Worm (Caenorhabditis elegans) whole organism, mixed stage, embryonic: ENCODE data around the gene sri-30.

Experiments used
- M03D4.4 ChIP-seq: sonication (generic microtip); optimal IDR thresholded peaks from 2 replicates; lab custom pipeline; 2017; ENCODE audit warnings: mild to moderate bottlenecking, missing genetic modification characterization, missing compliant biosample characterization
- bed-3 ChIP-seq: fragments of 200-800 bp; sonication (Bioruptor generic); optimal IDR thresholded peaks from 3 replicates; lab custom pipeline; 2018; ENCODE audit warnings: mild to moderate bottlenecking, missing genetic modification characterization, moderate library complexity, missing compliant biosample characterization
- blmp-1 ChIP-seq: fragments of 150-350 bp; optimal IDR thresholded peaks from 2 replicates; lab custom pipeline; 2014; ENCODE audit warnings: missing biosample characterization, missing genetic modification characterization
- ceh-39 ChIP-seq: fragments of 150-350 bp; optimal IDR thresholded peaks from 2 replicates; lab custom pipeline; 2014; ENCODE audit warnings: missing biosample characterization, missing genetic modification characterization
- ceh-43 ChIP-seq: fragments of 200-800 bp; sonication (Bioruptor generic); optimal IDR thresholded peaks from 2 replicates; lab custom pipeline; 2018; ENCODE audit warnings: mild to moderate bottlenecking, missing genetic modification characterization, moderate library complexity, missing compliant biosample characterization
- ceh-83 ChIP-seq: fragments of 200-800 bp; sonication (Bioruptor generic); optimal IDR thresholded peaks from 2 replicates; lab custom pipeline; 2018; ENCODE audit warnings: mild to moderate bottlenecking, missing genetic modification characterization, missing compliant biosample characterization
- ces-1 ChIP-seq: fragments of 150-350 bp; optimal IDR thresholded peaks from 2 replicates; lab custom pipeline; 2014; ENCODE audit warnings: missing biosample characterization, missing genetic modification reagents, missing genetic modification characterization
- cnd-1 ChIP-seq: fragments of 200-800 bp; sonication (Bioruptor generic); optimal IDR thresholded peaks from 2 replicates; lab custom pipeline; 2018; ENCODE audit warnings: mild to moderate bottlenecking, missing genetic modification characterization, missing compliant biosample characterization
- drap-1 ChIP-seq: fragments of 200-800 bp; sonication (Bioruptor generic); optimal IDR thresholded peaks from 3 replicates; lab custom pipeline; 2018; ENCODE audit warnings: mild to moderate bottlenecking, missing genetic modification characterization, missing compliant biosample characterization
- elt-1 ChIP-seq: sonication (generic microtip); optimal IDR thresholded peaks from 2 replicates; lab custom pipeline; 2017; ENCODE audit warnings: missing genetic modification characterization, mild to moderate bottlenecking, missing compliant biosample characterization, antibody characterized with exemption, moderate library complexity, borderline replicate concordance; ENCODE audit not compliant: insufficient read depth
- elt-3 ChIP-seq: fragments of 150-350 bp; optimal IDR thresholded peaks from 2 replicates; lab custom pipeline; 2014; ENCODE audit warnings: missing biosample characterization, missing genetic modification characterization
- flh-1 ChIP-seq: fragments of 200-800 bp; sonication (Bioruptor generic); optimal IDR thresholded peaks from 2 replicates; lab custom pipeline; 2018; ENCODE audit warnings: mild to moderate bottlenecking, missing genetic modification characterization, moderate library complexity, missing compliant biosample characterization
- ham-2 ChIP-seq: fragments of 200-800 bp; sonication (Bioruptor generic); optimal IDR thresholded peaks from 2 replicates; lab custom pipeline; 2018; ENCODE audit warnings: mild to moderate bottlenecking, missing genetic modification characterization, missing compliant biosample characterization
- hlh-1 ChIP-seq: fragments of 150-350 bp; optimal IDR thresholded peaks from 2 replicates; lab custom pipeline; 2014; ENCODE audit warnings: missing biosample characterization, missing genetic modification reagents, missing genetic modification characterization
- lin-13 ChIP-seq: fragments of 150-350 bp; optimal IDR thresholded peaks from 2 replicates; lab custom pipeline; 2014; ENCODE audit warnings: missing biosample characterization, missing genetic modification characterization
- lin-32 ChIP-seq: fragments of 200-800 bp; sonication (Bioruptor generic); optimal IDR thresholded peaks from 2 replicates; lab custom pipeline; 2018; ENCODE audit warnings: mild to moderate bottlenecking, missing genetic modification characterization, missing compliant biosample characterization
- mab-5 ChIP-seq: fragments of 150-350 bp; optimal IDR thresholded peaks from 2 replicates; lab custom pipeline; 2014; ENCODE audit warnings: missing biosample characterization, missing genetic modification characterization
- mep-1 ChIP-seq: fragments of 150-350 bp; optimal IDR thresholded peaks from 2 replicates; lab custom pipeline; 2017; ENCODE audit warnings: missing biosample characterization, missing genetic modification reagents, missing genetic modification characterization, inconsistent platforms
- mls-2 ChIP-seq: sonication (generic microtip); optimal IDR thresholded peaks from 2 replicates; lab custom pipeline; 2016; ENCODE audit warnings: mild to moderate bottlenecking, missing genetic modification characterization, moderate library complexity, missing compliant biosample characterization
- nhr-12 ChIP-seq: fragments of 150-350 bp; optimal IDR thresholded peaks from 2 replicates; lab custom pipeline; 2014; ENCODE audit warnings: missing biosample characterization, missing genetic modification characterization
- nhr-2 ChIP-seq: fragments of 150-350 bp; optimal IDR thresholded peaks from 2 replicates; lab custom pipeline; 2014; ENCODE audit warnings: missing biosample characterization, missing genetic modification characterization
- nhr-237 ChIP-seq: fragments of 150-350 bp; optimal IDR thresholded peaks from 2 replicates; lab custom pipeline; 2014; ENCODE audit warnings: missing biosample characterization, missing genetic modification characterization
- nhr-28 ChIP-seq: fragments of 150-350 bp; optimal IDR thresholded peaks from 2 replicates; lab custom pipeline; 2014; ENCODE audit warnings: missing biosample characterization, missing genetic modification characterization
- pha-4 ChIP-seq: fragments of 150-350 bp; optimal IDR thresholded peaks from 2 replicates; lab custom pipeline; 2018; ENCODE audit warnings: missing biosample characterization, missing genetic modification reagents, missing genetic modification characterization
- sem-2 ChIP-seq: fragments of 200-800 bp; sonication (Bioruptor generic); optimal IDR thresholded peaks from 2 replicates; lab custom pipeline; 2018; ENCODE audit warnings: mild to moderate bottlenecking, missing genetic modification characterization, missing compliant biosample characterization
- snpc-4 ChIP-seq: fragments of 150-350 bp; optimal IDR thresholded peaks from 2 replicates; lab custom pipeline; 2014; ENCODE audit warnings: missing biosample characterization, missing genetic modification characterization
- sptf-1 ChIP-seq: sonication (generic microtip); optimal IDR thresholded peaks from 2 replicates; lab custom pipeline; 2017; ENCODE audit warnings: mild to moderate bottlenecking, missing genetic modification characterization, moderate library complexity, missing compliant biosample characterization
- tbx-8 ChIP-seq: fragments of 200-800 bp; sonication (Bioruptor generic); optimal IDR thresholded peaks from 2 replicates; lab custom pipeline; 2018; ENCODE audit warnings: mild to moderate bottlenecking, missing genetic modification characterization, moderate library complexity, missing compliant biosample characterization
- unc-120 ChIP-seq: sonication (generic microtip); optimal IDR thresholded peaks from 2 replicates; lab custom pipeline; 2017; ENCODE audit warnings: missing genetic modification characterization, missing compliant biosample characterization; ENCODE audit not compliant: poor library complexity, severe bottlenecking
- unc-39 ChIP-seq: fragments of 150-350 bp; optimal IDR thresholded peaks from 2 replicates; lab custom pipeline; 2014; ENCODE audit warnings: missing biosample characterization, missing genetic modification characterization
- unc-62 ChIP-seq: fragments of 150-350 bp; optimal IDR thresholded peaks from 2 replicates; lab custom pipeline; 2014; ENCODE audit warnings: missing biosample characterization, missing genetic modification reagents, missing genetic modification characterization
- zip-8 ChIP-seq: fragments of 150-350 bp; optimal IDR thresholded peaks from 2 replicates; lab custom pipeline; 2014; ENCODE audit warnings: missing biosample characterization, missing genetic modification characterization
- ztf-11 ChIP-seq: fragments of 150-350 bp; optimal IDR thresholded peaks from 2 replicates; lab custom pipeline; 2014; ENCODE audit warnings: missing biosample characterization, missing genetic modification characterization

Gene sri-30

ce11 chrII:3065086-3065485 is 19.1 kb downstream of the sri-30 start:
- TF ChIP-seq zip-8 (tag; lab: Kevin White, UChicago), result no peak
- no peak for TF ChIP-seq mep-1 (tag; lab: Kevin White, UChicago)
- TF ChIP-seq ceh-43 (GFP tag; lab: Kevin White, UChicago), result no peak
- no peak for TF ChIP-seq sem-2
- TF ChIP-seq hlh-1 (tag; lab: Kevin White, UChicago), result no peak
- no peak for TF ChIP-seq flh-1 (GFP tag; lab: Kevin White, UChicago)
- no peak for TF ChIP-seq mab-5 (tag; lab: Kevin White, UChicago)
- TF ChIP-seq elt-3 (tag; lab: Kevin White, UChicago), result no peak
- no peak for TF ChIP-seq tbx-8 (GFP tag; lab: Kevin White, UChicago)
- no peak for TF ChIP-seq bed-3 (GFP tag; lab: Kevin White, UChicago)
- TF ChIP-seq ces-1 (GFP tag; lab: Kevin White, UChicago), result no peak
- no peak for TF ChIP-seq cnd-1 (tag; lab: Kevin White, UChicago)
- TF ChIP-seq sptf-1, result no peak

ce11 chrII:3066401-3066800 is 20.4 kb downstream of the sri-30 start:
- no peak for TF ChIP-seq mab-5 (tag; lab: Kevin White, UChicago)
- TF ChIP-seq nhr-28 (tag; lab: Kevin White, UChicago), result no peak
- TF ChIP-seq tbx-8 (GFP tag; lab: Kevin White, UChicago), result no peak
- TF ChIP-seq nhr-237 (tag; lab: Kevin White, UChicago), result no peak
- no peak for TF ChIP-seq ceh-39
- no peak for TF ChIP-seq ceh-83 (GFP tag; lab: Kevin White, UChicago)
- no peak for TF ChIP-seq nhr-12
- TF ChIP-seq sem-2, result no peak
- TF ChIP-seq pha-4, result no peak

DNA sequence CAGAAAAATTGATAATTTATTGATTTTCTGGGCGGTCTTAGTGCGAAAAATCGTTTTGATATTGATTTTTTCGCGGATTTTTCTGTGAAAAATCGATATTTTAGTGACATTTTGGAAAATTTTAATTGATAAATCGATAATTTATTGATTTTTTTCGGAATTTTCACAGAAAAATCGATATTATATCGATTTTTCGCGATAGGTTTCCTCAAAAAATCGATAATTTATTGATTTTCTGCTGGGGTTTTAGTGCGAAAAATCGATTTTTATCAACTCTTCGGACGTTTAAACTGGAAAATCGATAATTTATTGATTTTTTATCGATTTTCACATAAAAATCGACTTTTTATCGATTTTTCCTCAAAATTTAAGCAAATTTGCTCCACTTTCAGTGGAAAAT is 21.5 kb downstream of the sri-30 start:
- TF ChIP-seq ces-1 (GFP tag; lab: Kevin White, UChicago) (no peak), mep-1 (tag; lab: Kevin White, UChicago) (no peak), ztf-11 (tag; lab: Kevin White, UChicago) (no peak), nhr-2 (tag; lab: Kevin White, UChicago) (no peak), lin-32 (GFP tag; lab: Kevin White, UChicago) (no peak), ham-2 (GFP tag; lab: Kevin White, UChicago) (no peak), mls-2 (tag; lab: Kevin White, UChicago) (no peak)

DNA sequence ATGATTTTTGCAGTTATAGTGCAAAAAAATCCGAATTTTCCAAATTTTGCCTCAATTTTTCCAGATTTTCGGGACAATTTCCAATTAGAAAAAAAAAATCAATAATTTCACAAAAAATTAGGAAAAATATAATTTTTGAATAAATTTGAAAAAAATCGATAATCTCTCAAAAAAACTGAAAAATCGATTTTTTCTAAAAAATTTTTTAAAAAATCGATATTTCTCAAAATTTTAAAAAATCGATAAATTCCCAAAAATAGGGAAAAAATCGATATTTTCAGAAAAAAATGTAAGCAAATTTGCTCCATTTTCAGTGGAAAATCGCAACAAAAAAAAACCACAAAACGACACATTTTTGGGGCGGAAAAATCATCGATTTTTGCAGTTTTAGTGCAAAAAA is 21.9 kb downstream of the sri-30 start:
- TF ChIP-seq ceh-83 (GFP tag; lab: Kevin White, UChicago), result no peak
- TF ChIP-seq elt-1, result no peak
- TF ChIP-seq unc-120 (tag; lab: Kevin White, UChicago), result no peak
- no peak for TF ChIP-seq lin-13 (tag; lab: Kevin White, UChicago)
- TF ChIP-seq nhr-2 (tag; lab: Kevin White, UChicago), result no peak
- TF ChIP-seq mls-2 (tag; lab: Kevin White, UChicago), result no peak
- TF ChIP-seq sem-2, result no peak
- TF ChIP-seq pha-4, result no peak
- no peak for TF ChIP-seq drap-1 (GFP tag; lab: Kevin White, UChicago)
- no peak for TF ChIP-seq tbx-8 (GFP tag; lab: Kevin White, UChicago)

DNA sequence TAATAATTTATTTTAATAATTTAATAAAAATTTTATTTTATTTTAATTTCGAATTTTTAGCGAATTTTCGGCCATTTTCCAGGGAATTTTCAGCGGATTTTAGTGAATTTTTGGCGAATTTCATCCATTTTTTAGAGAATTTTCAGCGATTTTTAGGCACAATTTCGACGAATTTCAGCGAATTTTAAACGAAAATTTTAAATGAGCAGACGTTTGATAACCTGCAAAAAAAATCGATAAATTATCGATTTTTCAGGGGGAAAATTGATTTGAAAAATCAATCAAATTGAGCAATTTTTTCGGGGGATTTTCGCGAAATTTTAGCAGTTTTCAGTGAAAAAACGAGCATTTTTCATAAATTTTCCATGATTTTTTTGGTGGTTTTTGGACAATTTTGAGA is 22.7 kb downstream of the sri-30 start:
- TF ChIP-seq ceh-43 (GFP tag; lab: Kevin White, UChicago), result no peak
- no peak for TF ChIP-seq sptf-1
- TF ChIP-seq elt-1, result no peak
- no peak for TF ChIP-seq mls-2 (tag; lab: Kevin White, UChicago)
- TF ChIP-seq bed-3 (GFP tag; lab: Kevin White, UChicago), result no peak
- TF ChIP-seq sem-2, result no peak
- TF ChIP-seq lin-13 (tag; lab: Kevin White, UChicago), result no peak
- no peak for TF ChIP-seq ceh-83 (GFP tag; lab: Kevin White, UChicago)
- no peak for TF ChIP-seq nhr-28 (tag; lab: Kevin White, UChicago)
- TF ChIP-seq cnd-1 (tag; lab: Kevin White, UChicago), result no peak
- TF ChIP-seq unc-39 (tag; lab: Kevin White, UChicago), result no peak
- TF ChIP-seq blmp-1 (tag; lab: Kevin White, UChicago), result no peak
- TF ChIP-seq M03D4.4 (tag; lab: Kevin White, UChicago), result no peak
- TF ChIP-seq snpc-4 (tag; lab: Kevin White, UChicago), result no peak
- no peak for TF ChIP-seq hlh-1 (tag; lab: Kevin White, UChicago)
- no peak for TF ChIP-seq lin-32 (GFP tag; lab: Kevin White, UChicago)
- TF ChIP-seq unc-62 (GFP tag; lab: Kevin White, UChicago), result no peak
